Worm (Caenorhabditis elegans) whole organism, dauer: ENCODE data around the gene cpr-8.

Source experiments
- unc-62 ChIP-seq: sonication (generic microtip); optimal IDR thresholded peaks from 2 replicates; lab custom pipeline; 2017; ENCODE audit warnings: missing biosample characterization, missing genetic modification reagents, missing genetic modification characterization

cpr-8 gene

ce11 chrV:1151830-1152229, 17.4 kb downstream of the cpr-8 start:
- no peak for TF ChIP-seq unc-62 (GFP tag; lab: Kevin White, UChicago)

DNA sequence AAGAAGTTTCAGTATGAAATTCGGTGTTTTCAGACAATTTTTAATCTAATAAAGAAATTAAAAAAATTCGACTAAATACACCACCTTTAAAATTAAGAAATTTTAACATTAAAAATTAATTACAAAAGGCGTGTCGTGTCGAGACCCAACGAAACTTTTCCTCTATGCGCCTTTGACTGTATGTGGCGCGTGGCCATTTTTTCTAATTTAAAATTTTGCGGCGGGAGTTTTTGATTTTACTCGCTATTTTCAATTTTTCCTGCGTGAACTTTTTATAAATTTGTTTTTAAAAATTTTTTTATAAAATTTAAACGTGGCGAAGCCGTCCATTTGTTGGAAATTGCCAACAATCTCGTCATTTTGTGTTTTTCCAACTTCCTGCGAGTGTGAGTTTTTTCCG, 18.3 kb downstream of the cpr-8 start:
- no peak for TF ChIP-seq unc-62 (GFP tag; lab: Kevin White, UChicago)

DNA sequence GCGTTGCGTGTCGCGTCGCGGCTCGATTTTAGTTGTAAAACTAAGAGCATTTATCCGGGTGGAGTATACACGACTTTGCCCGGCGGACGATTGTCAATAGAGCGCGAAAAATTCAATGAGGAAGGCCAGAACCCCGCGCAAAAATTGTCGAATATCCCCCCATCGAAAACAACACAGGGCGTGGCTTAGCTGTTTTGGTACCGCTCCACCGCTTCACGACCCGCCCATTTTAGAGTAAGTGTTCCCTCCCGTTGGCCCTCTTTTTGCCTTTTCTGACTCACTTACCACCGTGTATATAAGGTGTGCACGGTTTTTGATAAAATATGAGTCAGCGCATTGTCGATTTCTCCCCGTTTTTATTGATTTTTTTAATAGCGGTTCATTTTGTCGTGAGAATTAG, 19.0 kb downstream of the cpr-8 start:
- no peak for TF ChIP-seq unc-62 (GFP tag; lab: Kevin White, UChicago)

- no peak for TF ChIP-seq unc-62 (GFP tag; lab: Kevin White, UChicago)
These were observed 19.5 kb downstream of the cpr-8 start for ce11 chrV:1153925-1154324.

DNA sequence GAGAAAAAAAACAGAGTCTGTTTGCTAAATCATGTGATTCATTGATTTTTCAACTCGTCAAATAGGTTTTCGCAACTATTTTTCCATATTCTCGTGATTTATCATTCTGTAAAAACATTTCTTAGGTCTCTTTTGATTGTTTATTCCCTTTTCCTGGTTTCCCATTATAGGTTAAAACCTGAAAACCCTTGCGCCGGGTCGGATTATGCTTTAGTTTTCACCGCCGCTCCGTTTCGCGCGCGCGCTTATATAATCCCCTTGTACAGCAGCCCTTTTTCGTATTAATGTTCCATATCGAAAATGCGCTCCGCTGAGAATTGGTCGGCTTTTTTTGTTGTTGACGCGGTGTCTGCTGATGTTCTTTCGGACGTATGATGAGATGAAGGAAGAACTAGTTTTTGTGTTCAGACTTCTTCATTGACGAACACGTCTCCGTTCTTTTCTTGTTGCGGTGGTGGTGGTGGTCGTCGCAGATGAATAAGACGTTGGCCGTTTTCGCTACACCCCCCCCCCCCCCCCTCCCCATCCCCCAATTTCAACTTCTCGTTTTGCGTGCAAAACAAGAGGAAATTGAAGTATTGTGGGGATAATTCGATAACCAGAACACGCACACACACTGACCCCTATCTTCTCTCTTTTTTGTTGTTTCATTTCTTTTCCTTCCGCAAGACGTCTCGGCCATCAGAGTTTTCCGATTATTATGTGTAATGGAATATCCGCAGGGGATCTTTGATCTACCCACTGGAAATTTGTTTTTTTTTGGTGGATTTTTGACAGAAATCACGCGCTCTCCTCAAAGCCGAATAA, 20.3 kb downstream of the cpr-8 start:
- TF ChIP-seq unc-62 (GFP tag; lab: Kevin White, UChicago), result no peak

ce11 chrV:1155914-1156313, 21.5 kb downstream of the cpr-8 start, which contains the start of gene cmd-1:
TSS of gene cmd-1 (plus strand) at chrV:1156271.
- TF ChIP-seq unc-62 (GFP tag; lab: Kevin White, UChicago), result no peak

ce11 chrV:1156431-1156830, 22.0 kb downstream of the cpr-8 start:
- TF ChIP-seq unc-62 (GFP tag; lab: Kevin White, UChicago), result no peak

DNA sequence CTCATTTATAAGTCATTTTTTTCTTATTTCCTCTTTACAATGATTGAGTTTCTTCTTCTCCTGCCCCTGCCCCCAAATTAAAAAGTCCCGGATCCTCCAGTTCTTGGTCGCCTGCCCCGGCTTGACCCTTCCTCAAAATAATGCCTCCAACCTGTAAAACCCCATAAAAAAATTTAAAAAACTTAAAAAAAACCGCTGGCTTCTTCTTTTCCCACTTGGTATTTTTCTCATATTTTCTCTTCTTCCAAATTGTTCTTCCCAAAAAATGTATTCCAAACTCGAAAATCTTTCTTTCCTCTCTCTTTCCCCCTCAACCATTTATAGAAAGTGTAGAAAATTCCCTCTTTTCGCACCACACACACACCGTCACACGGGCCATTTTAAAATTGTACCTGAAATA, 23.0 kb downstream of the cpr-8 start:
- no peak for TF ChIP-seq unc-62 (GFP tag; lab: Kevin White, UChicago)

- no peak for TF ChIP-seq unc-62 (GFP tag; lab: Kevin White, UChicago)
These were observed 23.8 kb downstream of the cpr-8 start for ce11 chrV:1158247-1158646.

ce11 chrV:1160716-1161115, 26.3 kb downstream of the cpr-8 start:
- no peak for TF ChIP-seq unc-62 (GFP tag; lab: Kevin White, UChicago)

ce11 chrV:1164196-1164691, 29.8 kb downstream of the cpr-8 start, which contains the start of gene T21H3.5:
TSS of gene T21H3.5 (minus strand) at chrV:1164293.
- TF ChIP-seq unc-62 (GFP tag; lab: Kevin White, UChicago), result no peak

DNA sequence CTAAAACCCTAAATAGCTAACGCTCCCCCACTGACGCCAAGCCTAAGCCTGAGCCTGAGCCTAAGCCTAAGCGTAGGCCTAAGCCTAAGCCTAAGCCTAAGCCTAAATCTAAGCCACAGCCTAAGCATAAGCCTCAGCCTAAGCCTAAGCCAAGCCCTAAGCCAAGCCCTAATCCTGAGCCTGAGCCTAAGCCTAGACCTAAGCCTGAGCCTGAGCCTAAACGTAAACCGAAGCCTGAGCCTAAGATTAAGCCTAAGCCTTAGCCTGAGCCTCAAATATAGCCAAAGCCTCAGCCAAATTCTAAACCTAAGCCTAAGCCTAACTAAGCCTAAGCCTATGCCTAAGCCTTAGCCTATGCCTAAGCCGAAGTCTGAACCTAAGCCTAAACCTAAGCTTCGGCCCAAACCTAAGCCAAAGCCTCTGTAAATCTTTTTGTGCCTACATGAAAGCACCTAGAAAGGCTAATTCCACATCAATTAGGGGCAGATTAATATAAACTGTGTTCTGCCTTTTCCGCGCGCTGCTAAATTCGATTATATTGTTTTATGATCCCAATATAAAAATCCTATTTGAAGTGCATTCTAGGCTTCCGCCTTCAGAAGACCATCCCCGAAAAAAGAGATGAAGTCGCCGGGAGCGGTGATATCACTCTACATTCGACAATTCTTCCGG, 30.8 kb downstream of the cpr-8 start, which contains the start of gene ptr-16:
Gene ptr-16, plus strand, starts transcription at position 622 of the 672 bp plus-strand sequence.
- no peak for TF ChIP-seq unc-62 (GFP tag; lab: Kevin White, UChicago)

ce11 chrV:1170591-1170990, 36.2 kb downstream of the cpr-8 start:
- TF ChIP-seq unc-62 (GFP tag; lab: Kevin White, UChicago), result no peak

DNA sequence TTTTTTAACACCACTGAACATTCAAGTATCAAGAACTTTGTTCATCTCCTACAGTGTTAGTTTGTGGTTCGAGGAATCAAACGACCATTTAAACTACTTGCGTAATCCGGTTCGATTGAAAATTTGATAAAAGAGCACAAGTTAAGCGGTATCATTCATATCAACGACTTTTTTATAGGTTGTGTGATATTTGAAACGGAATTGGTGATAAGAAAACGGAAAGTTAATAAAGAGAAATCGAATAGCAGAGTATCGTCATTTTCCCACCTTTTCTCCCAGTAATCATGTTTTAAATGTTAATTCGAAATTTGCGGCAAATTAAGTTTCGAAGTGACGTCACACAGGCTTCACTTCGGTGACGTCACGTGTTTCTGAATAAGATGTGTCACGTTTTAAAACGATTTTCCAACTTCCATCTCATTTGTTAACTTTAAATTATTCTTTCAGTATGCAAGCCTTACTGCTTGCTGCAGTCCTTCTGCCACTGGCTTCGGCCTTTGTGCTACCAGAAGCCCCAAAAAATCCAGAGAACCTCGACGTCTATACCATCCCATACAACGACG, 42.0 kb downstream of the cpr-8 start, which contains the start of gene T21H3.1:
Gene T21H3.1, plus strand, starts transcription at position 448 of the 563 bp plus-strand sequence.
- no peak for TF ChIP-seq unc-62 (GFP tag; lab: Kevin White, UChicago)

ce11 chrV:1179279-1179678, 44.9 kb downstream of the cpr-8 start, which contains the start of gene F25A2.1:
TSS of gene F25A2.1 (plus strand) at chrV:1179579.
- no peak for TF ChIP-seq unc-62 (GFP tag; lab: Kevin White, UChicago)
